Fruit fly (Drosophila melanogaster) whole organism, adult: ENCODE measurements around the gene EMC5.

Experiments
- CG7101 ChIP-seq: fragments of 200-800 bp; sonication (Bioruptor generic); optimal IDR thresholded peaks from 2 replicates; lab custom pipeline; 2018; ENCODE audit warnings: missing biosample characterization, mild to moderate bottlenecking, missing genetic modification characterization, moderate library complexity
- Clk ChIP-seq: fragments of 200-800 bp; sonication (Bioruptor generic); optimal IDR thresholded peaks from 2 replicates; lab custom pipeline; 2017; ENCODE audit warnings: missing biosample characterization, missing genetic modification characterization
- Crg-1 ChIP-seq: fragments of 200-800 bp; sonication (Bioruptor generic); optimal IDR thresholded peaks from 2 replicates; lab custom pipeline; 2016; ENCODE audit warnings: missing biosample characterization, missing genetic modification characterization
- Mnt ChIP-seq: fragments of 200-800 bp; sonication (Bioruptor generic); optimal IDR thresholded peaks from 2 replicates; lab custom pipeline; 2016; ENCODE audit warnings: missing biosample characterization, mild to moderate bottlenecking, missing genetic modification characterization
- bab1 ChIP-seq: fragments of 200-800 bp; sonication (Bioruptor generic); optimal IDR thresholded peaks from 3 replicates; lab custom pipeline; 2019; ENCODE audit warnings: missing biosample characterization, mild to moderate bottlenecking, missing genetic modification characterization, moderate library complexity
- cnc ChIP-seq, 2 experiments: fragments of >200 bp; optimal IDR thresholded peaks; 2 replicates each; lab custom pipeline; 2017
- ovo ChIP-seq: fragments of 200-800 bp; sonication (Bioruptor generic); optimal IDR thresholded peaks from 2 replicates; lab custom pipeline; 2016; ENCODE audit warnings: missing biosample characterization, missing genetic modification characterization

- no peak for TF ChIP-seq Mnt (GFP tag; lab: Kevin White, UChicago)
- TF ChIP-seq CG7101 (tag; lab: Kevin White, UChicago): no peak
- TF ChIP-seq Clk (GFP tag; lab: Kevin White, UChicago): no peak
- no peak for TF ChIP-seq bab1 (GFP tag; lab: Kevin White, UChicago)
- no peak for TF ChIP-seq Crg-1
- no peak for TF ChIP-seq cnc (optimal IDR thresholded peaks at IDR 0.05; lab: Kevin White, UChicago)
- no peak for TF ChIP-seq ovo (GFP tag; lab: Kevin White, UChicago)
These were observed 43.7 kb upstream of the EMC5 start, which contains the start of gene ssp3 for dm6 chr2L:18943797-18944174.
